Fruit fly (Drosophila melanogaster) whole organism, embryonic: ENCODE data around the gene Wdfy2.

Experiments used
- Atf-2 ChIP-seq: fragments of 200-800 bp; sonication (Bioruptor generic); optimal IDR thresholded peaks from 2 replicates; lab custom pipeline; 2016; ENCODE audit warnings: missing biosample characterization, missing genetic modification characterization
- B-H2 ChIP-seq: fragments of 200-800 bp; sonication (Bioruptor generic); optimal IDR thresholded peaks from 2 replicates; lab custom pipeline; 2018; ENCODE audit warnings: missing biosample characterization, mild to moderate bottlenecking, missing genetic modification characterization
- BtbVII ChIP-seq: fragments of 200-800 bp; sonication (Bioruptor generic); optimal IDR thresholded peaks from 3 replicates; lab custom pipeline; 2017; ENCODE audit warnings: missing biosample characterization, mild to moderate bottlenecking, missing genetic modification characterization
- CG11085 ChIP-seq: fragments of 200-800 bp; sonication (Bioruptor generic); IDR thresholded peaks from 2 replicates; pipeline ENCODE4 v1.3.6; 2022; ENCODE audit warnings: missing biosample characterization, missing genetic modification characterization
- CG12155 ChIP-seq: fragments of 200-800 bp; sonication (Bioruptor generic); optimal IDR thresholded peaks from 3 replicates; lab custom pipeline; 2016; ENCODE audit warnings: missing biosample characterization, missing genetic modification characterization
- CG12744 ChIP-seq: fragments of 200-800 bp; sonication (Bioruptor generic); optimal IDR thresholded peaks from 2 replicates; lab custom pipeline; 2016; ENCODE audit warnings: missing biosample characterization, missing genetic modification characterization
- CG13894 ChIP-seq: fragments of 200-800 bp; sonication (Bioruptor generic); optimal IDR thresholded peaks from 3 replicates; lab custom pipeline; 2018; ENCODE audit warnings: missing biosample characterization, mild to moderate bottlenecking, missing genetic modification characterization, moderate library complexity
- CG18262 ChIP-seq: fragments of 200-800 bp; optimal IDR thresholded peaks from 3 replicates; lab custom pipeline; 2019; ENCODE audit warnings: missing biosample characterization, mild to moderate bottlenecking, missing genetic modification characterization, moderate library complexity
- CG18476 ChIP-seq: fragments of 200-800 bp; sonication (Bioruptor generic); optimal IDR thresholded peaks from 2 replicates; lab custom pipeline; 2016; ENCODE audit warnings: missing biosample characterization, mild to moderate bottlenecking, missing genetic modification characterization
- CG32532 ChIP-seq: fragments of 200-800 bp; sonication (Bioruptor generic); IDR thresholded peaks from 2 replicates; pipeline ENCODE4 v1.3.6; 2022; ENCODE audit warnings: missing biosample characterization, missing genetic modification characterization
- CG3726 ChIP-seq: fragments of 200-800 bp; sonication (Bioruptor generic); IDR thresholded peaks from 3 replicates; pipeline ENCODE4, ENCODE4 v1.3.6; 2022; ENCODE audit warnings: missing biosample characterization, missing genetic modification characterization
- CG4617 ChIP-seq: fragments of 200-800 bp; sonication (Bioruptor generic); optimal IDR thresholded peaks from 3 replicates; lab custom pipeline; 2016; ENCODE audit warnings: missing biosample characterization, missing genetic modification characterization, borderline replicate concordance
- CG4730 ChIP-seq: fragments of 200-800 bp; sonication (Bioruptor generic); IDR thresholded peaks from 2 replicates; pipeline ENCODE4 v1.3.6; 2022; ENCODE audit warnings: missing biosample characterization, missing genetic modification characterization
- CG6683 ChIP-seq: fragments of 200-800 bp; sonication (Bioruptor generic); optimal IDR thresholded peaks from 2 replicates; lab custom pipeline; 2017; ENCODE audit warnings: missing biosample characterization, mild to moderate bottlenecking, missing genetic modification characterization, missing genetic modification reagents
- CG6791 ChIP-seq: fragments of 200-800 bp; sonication (Bioruptor generic); IDR thresholded peaks from 3 replicates; pipeline ENCODE4 v1.3.6; 2022; ENCODE audit warnings: missing biosample characterization, missing genetic modification characterization; ENCODE audit not compliant: partially characterized antibody
- CG8089 ChIP-seq: fragments of 200-800 bp; sonication (Bioruptor generic); optimal IDR thresholded peaks from 3 replicates; lab custom pipeline; 2016; ENCODE audit warnings: missing biosample characterization, missing genetic modification characterization
- CG8290 ChIP-seq, 3 experiments: fragments of 200-800 bp; sonication (Bioruptor generic); optimal IDR thresholded peaks; 2 replicates each; lab custom pipeline; 2016 to 2019; ENCODE audit warnings: missing biosample characterization in 3 of 3, missing genetic modification characterization in 3 of 3, mild to moderate bottlenecking in 2 of 3, moderate library complexity in 1 of 3
- CG9817 ChIP-seq: fragments of 200-800 bp; sonication (Bioruptor generic); optimal IDR thresholded peaks from 2 replicates; lab custom pipeline; 2018; ENCODE audit warnings: missing biosample characterization, mild to moderate bottlenecking, missing genetic modification characterization, moderate library complexity
- CG9932 ChIP-seq: fragments of 200-800 bp; sonication (Bioruptor generic); IDR thresholded peaks from 2 replicates; pipeline ENCODE4 v1.3.6; 2022; ENCODE audit warnings: missing biosample characterization, missing genetic modification characterization
- Fer2 ChIP-seq: fragments of 200-800 bp; sonication (Bioruptor generic); optimal IDR thresholded peaks from 2 replicates; lab custom pipeline; 2018; ENCODE audit warnings: missing biosample characterization, mild to moderate bottlenecking, missing genetic modification characterization, moderate library complexity
- HHEX ChIP-seq: fragments of 200-800 bp; sonication (Bioruptor generic); optimal IDR thresholded peaks from 3 replicates; lab custom pipeline; 2017; ENCODE audit warnings: missing biosample characterization, mild to moderate bottlenecking, missing genetic modification characterization, missing genetic modification reagents
- Hmr ChIP-seq: fragments of 200-800 bp; sonication (Bioruptor generic); optimal IDR thresholded peaks from 3 replicates; lab custom pipeline; 2017; ENCODE audit warnings: mild to moderate bottlenecking, missing biosample characterization, missing genetic modification reagents, missing genetic modification characterization
- Lpt ChIP-seq: fragments of >200 bp; optimal IDR thresholded peaks from 2 replicates; lab custom pipeline; 2018; ENCODE audit warnings: missing biosample characterization, missing genetic modification characterization
- MTF-1 ChIP-seq: fragments of 200-800 bp; sonication (Bioruptor generic); optimal IDR thresholded peaks from 2 replicates; lab custom pipeline; 2018; ENCODE audit warnings: missing biosample characterization, mild to moderate bottlenecking, missing genetic modification characterization, borderline replicate concordance
- Oaz ChIP-seq: fragments of 200-800 bp; sonication (Bioruptor generic); IDR thresholded peaks from 2 replicates; pipeline ENCODE4 v1.3.6; 2022; ENCODE audit warnings: missing biosample characterization, missing genetic modification characterization
- Optix ChIP-seq: fragments of 200-800 bp; sonication (Bioruptor generic); IDR thresholded peaks from 3 replicates; pipeline ENCODE4 v1.3.6; 2022; ENCODE audit warnings: missing biosample characterization, missing genetic modification characterization
- Pdp1 ChIP-seq, 2 experiments: fragments of 200-800 bp; sonication (Bioruptor generic); optimal IDR thresholded peaks; 3 replicates each; lab custom pipeline; 2016; ENCODE audit warnings: missing biosample characterization in 2 of 2, missing genetic modification characterization in 2 of 2, mild to moderate bottlenecking in 1 of 2, moderate library complexity in 1 of 2
- Sox100B ChIP-seq: fragments of 200-800 bp; sonication (Bioruptor generic); optimal IDR thresholded peaks from 3 replicates; lab custom pipeline; 2018; ENCODE audit warnings: missing biosample characterization, mild to moderate bottlenecking, missing genetic modification characterization
- ap ChIP-seq: fragments of 200-800 bp; sonication (Bioruptor generic); IDR thresholded peaks from 2 replicates; pipeline ENCODE4 v1.3.6; 2022; ENCODE audit warnings: missing biosample characterization, missing genetic modification characterization
- ash1 ChIP-seq: fragments of 200-800 bp; sonication (Bioruptor generic); optimal IDR thresholded peaks from 2 replicates; lab custom pipeline; 2018; ENCODE audit warnings: missing biosample characterization, mild to moderate bottlenecking, missing genetic modification characterization
- bab2 ChIP-seq: fragments of 200-800 bp; sonication (Bioruptor generic); optimal IDR thresholded peaks from 2 replicates; lab custom pipeline; 2016; ENCODE audit warnings: missing biosample characterization, missing genetic modification characterization
- bbx ChIP-seq: fragments of 200-800 bp; sonication (Bioruptor generic); IDR thresholded peaks from 2 replicates; pipeline ENCODE4 v1.3.6; 2022; ENCODE audit warnings: missing biosample characterization, missing genetic modification characterization; ENCODE audit not compliant: partially characterized antibody
- chif ChIP-seq, 2 experiments: fragments of 200-800 bp; sonication (Bioruptor generic); optimal IDR thresholded peaks; 3 replicates each; lab custom pipeline; 2016; ENCODE audit warnings: missing biosample characterization in 2 of 2, missing genetic modification characterization in 2 of 2
- ci ChIP-seq: fragments of 200-800 bp; sonication (Bioruptor generic); IDR thresholded peaks from 3 replicates; pipeline ENCODE4 v1.3.6; 2022; ENCODE audit warnings: missing biosample characterization, missing genetic modification characterization
- croc ChIP-seq: fragments of 200-800 bp; sonication (Bioruptor generic); conservative IDR thresholded peaks from 3 replicates; pipeline ENCODE4 v1.3.6; 2022; ENCODE audit warnings: missing biosample characterization, missing genetic modification characterization
- fd102C ChIP-seq: fragments of 200-800 bp; sonication (Bioruptor generic); optimal IDR thresholded peaks from 2 replicates; lab custom pipeline; 2018; ENCODE audit warnings: missing biosample characterization, mild to moderate bottlenecking, missing genetic modification characterization, moderate library complexity
- fd64A ChIP-seq: fragments of 200-800 bp; sonication (Bioruptor generic); optimal IDR thresholded peaks from 3 replicates; lab custom pipeline; 2018; ENCODE audit warnings: missing biosample characterization, mild to moderate bottlenecking, missing genetic modification characterization
- gfzf ChIP-seq: fragments of 200-800 bp; sonication (Bioruptor generic); optimal IDR thresholded peaks from 2 replicates; lab custom pipeline; 2016; ENCODE audit warnings: missing biosample characterization, mild to moderate bottlenecking, missing genetic modification characterization, moderate library complexity
- gro ChIP-seq: fragments of 200-800 bp; sonication (Bioruptor generic); optimal IDR thresholded peaks from 2 replicates; lab custom pipeline; 2016; ENCODE audit warnings: missing biosample characterization, missing genetic modification characterization
- hkb ChIP-seq, 2 experiments: fragments of 200-800 bp in 1 of 2; fragments of >200 bp in 1 of 2; sonication (Bioruptor generic) in 1 of 2; IDR thresholded peaks in 1 of 2; optimal IDR thresholded peaks in 1 of 2; 2 replicates each; pipeline versions ENCODE4 v1.3.6 to Lab custom; 2017 to 2022; ENCODE audit warnings: missing biosample characterization in 1 of 2, missing genetic modification characterization in 1 of 2
- jumu ChIP-seq: fragments of 200-800 bp; sonication (Bioruptor generic); optimal IDR thresholded peaks from 3 replicates; lab custom pipeline; 2016; ENCODE audit warnings: missing biosample characterization, missing genetic modification characterization
- lilli ChIP-seq: fragments of 200-800 bp; sonication (Bioruptor generic); optimal IDR thresholded peaks from 3 replicates; lab custom pipeline; 2016; ENCODE audit warnings: missing biosample characterization, missing genetic modification characterization
- sna ChIP-seq: fragments of 200-800 bp; sonication (Bioruptor generic); IDR thresholded peaks from 2 replicates; pipeline ENCODE4 v1.3.6; 2022; ENCODE audit warnings: missing biosample characterization, missing genetic modification characterization; ENCODE audit not compliant: partially characterized antibody
- sob ChIP-seq: fragments of 200-800 bp; sonication (Bioruptor generic); IDR thresholded peaks from 2 replicates; pipeline ENCODE4 v1.3.6; 2022; ENCODE audit warnings: missing biosample characterization, missing genetic modification characterization
- tx ChIP-seq: fragments of 200-800 bp; sonication (Bioruptor generic); optimal IDR thresholded peaks from 2 replicates; lab custom pipeline; 2016; ENCODE audit warnings: missing biosample characterization, missing genetic modification characterization
- unpg ChIP-seq: fragments of 200-800 bp; sonication (Bioruptor generic); optimal IDR thresholded peaks from 3 replicates; lab custom pipeline; 2018; ENCODE audit warnings: missing biosample characterization, mild to moderate bottlenecking, missing genetic modification characterization, moderate library complexity
- z ChIP-seq: fragments of 200-800 bp; sonication (Bioruptor generic); IDR thresholded peaks from 3 replicates; pipeline ENCODE4 v1.3.6; 2022; ENCODE audit warnings: missing biosample characterization, missing genetic modification characterization

Gene Wdfy2

dm6 chr2L:10430802-10431476 is 7.8 kb downstream of the Wdfy2 start, which contains the start of the genes Bug22 and TfIIB (continued):
- TF ChIP-seq fd64A (GFP tag; lab: Kevin White, UChicago) (no peak), jumu (GFP tag; lab: Kevin White, UChicago) (peak; percentile 61), CG8290 (GFP tag; optimal IDR thresholded peaks at IDR 0.05; lab: Kevin White, UChicago) (peak; percentile 78), CG8290 (tag; optimal IDR thresholded peaks at IDR 0.05; lab: Kevin White, UChicago) (peak; percentile 90 to 92), z (GFP tag; lab: Robert Waterston, UW) (no peak), bab2 (GFP tag; lab: Kevin White, UChicago) (peak; percentile 66), Optix (GFP tag; lab: Robert Waterston, UW) (peak; percentile 60; the same call in 1 of the 3 replicates), gfzf (peak; percentile 15), ap (no peak), Sox100B (peak; percentile 39), Hmr (no peak), Atf-2 (peak; percentile 53), unpg (GFP tag; lab: Kevin White, UChicago) (peak; percentile 59), CG32532 (GFP tag; lab: Robert Waterston, UW) (peak; percentile 74), CG11085 (GFP tag; lab: Robert Waterston, UW) (0 out of 2 replicates have a peak, but pooled peaks have one; percentile 44), CG13894 (tag; lab: Kevin White, UChicago) (no peak), gro (GFP tag; lab: Kevin White, UChicago) (peak; percentile 19), BtbVII (peak; percentile 56), CG6791 (GFP tag; lab: Robert Waterston, UW) (peak; percentile 22; the same call in 1 of the 3 replicates), sna (GFP tag; lab: Robert Waterston, UW) (no peak), CG6683 (GFP tag; lab: Kevin White, UChicago) (no peak), chif (GFP tag; optimal IDR thresholded peaks at IDR 0.05; lab: Kevin White, UChicago) (peak; percentile 35 to 41), lilli (peak; percentile 86), hkb (optimal IDR thresholded peaks at IDR 0.05; lab: Kevin White, UChicago) (no peak), hkb (GFP tag; IDR thresholded peaks at IDR 0.05; lab: Robert Waterston, UW) (peak; percentile 75), CG3726 (GFP tag; lab: Robert Waterston, UW) (no peak), CG8089 (peak; percentile 27), ci (peak; percentile 88), CG4617 (GFP tag; lab: Kevin White, UChicago) (peak; percentile 27), CG18262 (tag; lab: Kevin White, UChicago) (peak; percentile 72), ash1 (GFP tag; lab: Kevin White, UChicago) (no peak), B-H2 (peak; percentile 76), Oaz (GFP tag; lab: Robert Waterston, UW) (peak; percentile 23; the same call in 1 of the 2 replicates), Fer2 (tag; lab: Kevin White, UChicago) (peak; percentile 28), CG4730 (GFP tag; lab: Robert Waterston, UW) (peak; percentile 32; the same call in 1 of the 2 replicates), CG12744 (GFP tag; lab: Kevin White, UChicago) (peak; percentile 26), CG9817 (tag; lab: Kevin White, UChicago) (no peak), Lpt (GFP tag; lab: Kevin White, UChicago) (no peak), CG9932 (GFP tag; lab: Robert Waterston, UW) (peak; percentile 80), CG18476 (GFP tag; lab: Kevin White, UChicago) (peak; percentile 57), croc (GFP tag; lab: Robert Waterston, UW) (no peak), MTF-1 (GFP tag; lab: Kevin White, UChicago) (peak; percentile 19), tx (peak; percentile 46), Pdp1 (GFP tag; optimal IDR thresholded peaks at IDR 0.05; lab: Kevin White, UChicago) (peak; percentile 57 to 93), sob (peak; percentile 68), HHEX (peak; percentile 48), CG12155 (GFP tag; lab: Kevin White, UChicago) (peak; percentile 72), fd102C (GFP tag; lab: Kevin White, UChicago) (no peak), bbx (GFP tag; lab: Robert Waterston, UW) (0 out of 2 replicates have a peak, but pooled peaks have one; percentile 15)
